Fruit fly (Drosophila melanogaster): ENCODE results near the gene CG34265.

CG34265 gene

DNA sequence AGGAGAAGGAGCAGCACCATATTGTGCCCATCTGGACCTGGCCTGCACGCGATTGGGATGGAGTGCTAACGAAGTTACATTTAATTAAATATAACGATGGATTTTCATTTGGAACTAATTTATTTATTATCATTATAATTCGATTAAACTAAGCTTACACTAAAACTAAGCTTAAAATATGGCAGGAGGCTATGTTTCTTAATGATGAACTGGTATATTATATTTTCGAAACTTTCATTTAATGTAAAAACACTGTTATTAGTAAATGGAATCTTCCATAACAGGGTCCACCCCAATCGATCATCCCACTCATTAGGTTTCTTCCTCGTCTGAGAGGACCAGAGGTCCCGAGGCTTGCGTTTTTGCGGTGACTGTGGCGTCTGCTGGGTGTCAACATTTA, 23.1 kb upstream of the CG34265 start (continued):
- TF ChIP-seq CG1621 (tag; optimal IDR thresholded peaks at IDR 0.05) (peak; percentile 88), Hr4 (GFP tag; optimal IDR thresholded peaks at IDR 0.05) (peak; percentile 36), acj6 (GFP tag; optimal IDR thresholded peaks at IDR 0.05) (peak; percentile 88), Lpt (GFP tag; optimal IDR thresholded peaks at IDR 0.05) (peak; percentile 43), CG10669 (GFP tag; optimal IDR thresholded peaks at IDR 0.05) (peak; percentile 88), achi (GFP tag; optimal IDR thresholded peaks at IDR 0.05) (peak; percentile 87), CG8319 (GFP tag; optimal IDR thresholded peaks at IDR 0.05) (peak; percentile 68), Eip78C (GFP tag) (peak; percentile 96)

DNA sequence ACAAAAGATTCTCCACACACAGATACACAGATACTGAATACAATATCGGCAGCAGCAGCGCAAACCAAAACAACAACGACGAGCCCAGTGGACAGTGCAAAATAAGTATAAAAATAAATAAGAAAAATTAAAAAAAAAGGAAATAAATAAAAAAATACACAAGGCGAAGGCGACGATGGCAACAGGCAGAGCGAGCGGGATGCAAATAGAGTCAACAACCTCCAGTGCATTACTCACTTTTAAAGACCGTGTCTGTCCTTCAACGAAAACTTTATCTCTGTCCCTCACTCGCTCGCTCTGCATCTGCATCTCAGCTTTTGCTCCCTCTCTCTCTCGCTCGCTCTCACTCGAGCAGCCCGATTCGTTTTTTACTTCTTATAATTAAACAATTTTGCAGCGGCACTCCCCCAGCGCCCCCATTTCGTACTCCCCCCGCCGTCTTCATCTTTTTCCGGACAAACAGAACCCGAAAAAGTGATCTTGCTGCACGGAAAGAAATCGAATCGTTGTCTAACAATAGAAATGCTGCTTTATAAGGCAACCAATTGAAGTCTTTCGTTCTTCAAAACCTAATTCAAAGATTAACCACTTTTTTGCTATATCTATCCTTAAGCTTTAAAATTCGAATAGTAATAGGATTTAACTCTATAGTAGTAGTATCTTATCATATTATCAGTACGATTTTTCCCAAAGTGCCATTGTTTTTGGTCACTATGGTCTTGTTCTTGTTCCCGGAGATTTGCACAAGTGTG, 21.7 kb upstream of the CG34265 start:
- TF ChIP-seq CG15336 (GFP tag; IDR thresholded peaks at IDR 0.05) (peak; percentile 92), fkh (GFP tag; optimal IDR thresholded peaks at IDR 0.05) (no peak), Met (GFP tag; optimal IDR thresholded peaks at IDR 0.05) (peak; percentile 90), dsx (GFP tag; optimal IDR thresholded peaks at IDR 0.05; ENCODE audit: poor library complexity, severe bottlenecking) (peak; percentile 99), cyc (GFP tag; optimal IDR thresholded peaks at IDR 0.05) (peak; percentile 89), CG8319 (GFP tag; optimal IDR thresholded peaks at IDR 0.05) (peak; percentile 87), CG11294 (GFP tag; IDR thresholded peaks at IDR 0.05) (peak; percentile 66), Eip75B (GFP tag; optimal IDR thresholded peaks at IDR 0.05) (peak; percentile 93), CG6792 (GFP tag; optimal IDR thresholded peaks at IDR 0.05) (peak; percentile 87), CG11902 (GFP tag; optimal IDR thresholded peaks at IDR 0.05) (peak; percentile 63), Sox14 (GFP tag; optimal IDR thresholded peaks at IDR 0.05) (peak; percentile 63), CG6854 (GFP tag; optimal IDR thresholded peaks at IDR 0.05) (peak; percentile 100), CG31627 (GFP tag; optimal IDR thresholded peaks at IDR 0.05) (peak; percentile 91), svp (GFP tag) (peak; percentile 94), Smox (GFP tag; optimal IDR thresholded peaks at IDR 0.05) (peak; percentile 68), CG6808 (GFP tag; optimal IDR thresholded peaks at IDR 0.05) (peak; percentile 99), OdsH (GFP tag; optimal IDR thresholded peaks at IDR 0.05) (peak; percentile 85), CG6276 (GFP tag; optimal IDR thresholded peaks at IDR 0.05) (peak; percentile 94), CG4318 (GFP tag; optimal IDR thresholded peaks at IDR 0.05) (peak; percentile 6), Gug (GFP tag; IDR thresholded peaks at IDR 0.05) (peak; percentile 86), CG1621 (tag; optimal IDR thresholded peaks at IDR 0.05) (peak; percentile 97), lz (GFP tag; optimal IDR thresholded peaks at IDR 0.05) (peak; percentile 86), CG9139 (GFP tag; optimal IDR thresholded peaks at IDR 0.05) (peak; percentile 100), Ets96B (tag; optimal IDR thresholded peaks at IDR 0.05) (peak; percentile 99), topi (GFP tag; optimal IDR thresholded peaks at IDR 0.05) (peak; percentile 89), acj6 (GFP tag; optimal IDR thresholded peaks at IDR 0.05) (peak; percentile 68), esn (GFP tag; optimal IDR thresholded peaks at IDR 0.05) (peak; percentile 90), Hr39 (GFP tag; optimal IDR thresholded peaks at IDR 0.05) (peak; percentile 91), CG8119 (GFP tag; IDR thresholded peaks at IDR 0.05) (peak; percentile 95), CG11762 (GFP tag; optimal IDR thresholded peaks at IDR 0.05; ENCODE audit: insufficient read depth) (peak; percentile 95), Eip93F (GFP tag; optimal IDR thresholded peaks at IDR 0.05) (peak; percentile 98), fd85E (GFP tag; optimal IDR thresholded peaks at IDR 0.05) (peak; percentile 65), CG3919 (GFP tag; optimal IDR thresholded peaks at IDR 0.05) (peak; percentile 87), CG16779 (tag; optimal IDR thresholded peaks at IDR 0.05) (peak; percentile 99), ss (GFP tag; optimal IDR thresholded peaks at IDR 0.05) (peak; percentile 100), Sox15 (GFP tag; optimal IDR thresholded peaks at IDR 0.05) (peak; percentile 57), dac (GFP tag; optimal IDR thresholded peaks at IDR 0.05) (peak; percentile 67), CG7368 (GFP tag; optimal IDR thresholded peaks at IDR 0.05) (peak; percentile 91), CG32006 (GFP tag; optimal IDR thresholded peaks at IDR 0.05) (peak; percentile 72), CG3032 (tag; optimal IDR thresholded peaks at IDR 0.05) (peak; percentile 99), Sox102F (GFP tag; optimal IDR thresholded peaks at IDR 0.05) (peak; percentile 82), CG8632 (GFP tag; optimal IDR thresholded peaks at IDR 0.05) (peak; percentile 94), fd59A (GFP tag; optimal IDR thresholded peaks at IDR 0.05) (peak; percentile 83), Hr38 (GFP tag; optimal IDR thresholded peaks at IDR 0.05) (no peak)

Measured in whole organism, prepupa.